Worm (Caenorhabditis elegans): ENCODE data around the gene rsp-2.

DNA sequence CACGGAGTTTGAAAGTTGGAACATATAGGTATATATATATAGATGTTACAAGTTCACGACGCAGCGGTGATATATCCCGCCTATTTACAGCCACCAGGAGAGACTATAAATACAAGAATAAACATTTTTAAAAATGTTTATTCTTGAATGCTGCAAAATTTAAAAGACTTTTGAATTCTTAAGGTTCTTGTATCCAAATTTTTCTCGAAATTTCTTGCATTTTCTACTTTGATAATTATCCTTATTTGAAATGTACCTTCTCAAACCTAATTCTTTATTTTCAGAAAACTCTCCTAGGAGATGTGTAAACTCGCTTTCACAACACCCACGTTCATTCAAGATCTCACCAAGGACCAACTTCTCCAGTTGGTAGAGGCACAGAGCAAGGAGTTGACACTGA lies 21.2 kb downstream of the rsp-2 start, which contains the start of gene C05D12.4:
- TF ChIP-seq ceh-13 (GFP tag; optimal IDR thresholded peaks at IDR 0.05) (no peak), tra-4 (tag; optimal IDR thresholded peaks at IDR 0.05) (no peak), ama-1 (optimal IDR thresholded peaks at IDR 0.05) (no peak), hmg-4 (GFP tag; optimal IDR thresholded peaks at IDR 0.05) (no peak), flt-1 (GFP tag; IDR thresholded peaks at IDR 0.05) (no peak), pes-1 (GFP tag; IDR thresholded peaks at IDR 0.05) (no peak), hmbx-1 (tag; optimal IDR thresholded peaks at IDR 0.05) (no peak), sea-1 (GFP tag; conservative IDR thresholded peaks at IDR 0.05) (no peak), scrt-1 (GFP tag; IDR thresholded peaks at IDR 0.05) (no peak)
